Worm (Caenorhabditis elegans) whole organism, L4 larva: ENCODE results near the gene str-187.
A peak's percentile ranks its signal among the peaks of the same experiment; 100 is the strongest.

Source experiments
- F44E2.7 ChIP-seq: fragments of 200-800 bp; sonication (Bioruptor generic); IDR thresholded peaks from 2 replicates; pipeline ENCODE4 v2.1.2; 2022; ENCODE audit warnings: missing genetic modification characterization, missing compliant biosample characterization
- T20F7.1 ChIP-seq: fragments of 200-800 bp; sonication (Bioruptor generic); optimal IDR thresholded peaks from 2 replicates; lab custom pipeline; 2018; ENCODE audit warnings: mild to moderate bottlenecking, missing genetic modification characterization, missing compliant biosample characterization
- aha-1 ChIP-seq: fragments of 150-350 bp; peaks from one replicate; lab custom pipeline; 2014; ENCODE audit warnings: missing biosample characterization, missing genetic modification characterization
- aly-2 ChIP-seq: sonication (generic microtip); optimal IDR thresholded peaks from 2 replicates; lab custom pipeline; 2018; ENCODE audit warnings: missing biosample characterization, missing genetic modification characterization
- ama-1 ChIP-seq: fragments of 150-350 bp; optimal IDR thresholded peaks from 2 replicates; lab custom pipeline; 2014; ENCODE audit warnings: inconsistent platforms, mixed read lengths
- ceh-62 ChIP-seq: sonication (generic microtip); optimal IDR thresholded peaks from 2 replicates; lab custom pipeline; 2017; ENCODE audit warnings: missing biosample characterization, missing genetic modification characterization
- ces-1 ChIP-seq: fragments of 150-350 bp; sonication (generic microtip); optimal IDR thresholded peaks from 4 replicates; lab custom pipeline; 2014; ENCODE audit warnings: missing biosample characterization, missing genetic modification reagents, missing genetic modification characterization
- cey-2 ChIP-seq: sonication (generic microtip); optimal IDR thresholded peaks from 3 replicates; lab custom pipeline; 2017; ENCODE audit warnings: missing genetic modification characterization, mild to moderate bottlenecking, missing compliant biosample characterization, antibody characterized with exemption, borderline replicate concordance; ENCODE audit not compliant: insufficient read depth
- ctbp-1 ChIP-seq: fragments of 200-800 bp; sonication (Bioruptor generic); IDR thresholded peaks from 2 replicates; pipeline ENCODE4 v1.3.6; 2022; ENCODE audit warnings: missing genetic modification reagents, missing genetic modification characterization, missing compliant biosample characterization
- daf-8 ChIP-seq: fragments of 200-800 bp; sonication (Bioruptor generic); IDR thresholded peaks from 2 replicates; pipeline ENCODE4 v1.3.6; 2022; ENCODE audit warnings: missing genetic modification characterization, missing compliant biosample characterization
- dmd-6 ChIP-seq: fragments of 200-800 bp; sonication (Bioruptor generic); IDR thresholded peaks from 2 replicates; pipeline ENCODE4 v1.3.6; 2022; ENCODE audit warnings: missing genetic modification reagents, missing genetic modification characterization, missing compliant biosample characterization
- dmd-8 ChIP-seq: fragments of 200-800 bp; sonication (Bioruptor generic); IDR thresholded peaks from 2 replicates; pipeline ENCODE4 v1.3.6; 2022; ENCODE audit warnings: missing genetic modification characterization, missing compliant biosample characterization
- fkh-10 ChIP-seq: fragments of 150-350 bp; optimal IDR thresholded peaks from 2 replicates; lab custom pipeline; 2014; ENCODE audit warnings: missing biosample characterization, missing genetic modification reagents, missing genetic modification characterization
- fos-1 ChIP-seq: fragments of 150-350 bp; optimal IDR thresholded peaks from 2 replicates; lab custom pipeline; 2014; ENCODE audit warnings: missing biosample characterization, missing genetic modification characterization
- hlh-11 ChIP-seq: fragments of 200-800 bp; sonication (Bioruptor generic); optimal IDR thresholded peaks from 2 replicates; lab custom pipeline; 2018; ENCODE audit warnings: mild to moderate bottlenecking, missing genetic modification characterization, missing compliant biosample characterization
- hmg-1.1 ChIP-seq: fragments of 200-800 bp; sonication (Bioruptor generic); IDR thresholded peaks from 2 replicates; pipeline ENCODE4 v1.3.6; 2022; ENCODE audit warnings: missing genetic modification reagents, missing genetic modification characterization, missing compliant biosample characterization
- jun-1 ChIP-seq: fragments of 150-350 bp; optimal IDR thresholded peaks from 2 replicates; lab custom pipeline; 2014; ENCODE audit warnings: missing biosample characterization, missing genetic modification reagents, missing genetic modification characterization
- lim-7 ChIP-seq: fragments of 200-800 bp; sonication (Bioruptor generic); IDR thresholded peaks from 2 replicates; pipeline ENCODE4 v1.3.6; 2022; ENCODE audit warnings: missing genetic modification characterization, missing compliant biosample characterization
- lin-13 ChIP-seq: fragments of 150-350 bp; optimal IDR thresholded peaks from 2 replicates; lab custom pipeline; 2014; ENCODE audit warnings: missing biosample characterization, missing genetic modification reagents, missing genetic modification characterization
- lin-15B ChIP-seq: fragments of 150-350 bp; sonication (generic microtip); optimal IDR thresholded peaks from 3 replicates; lab custom pipeline; 2014; ENCODE audit warnings: missing biosample characterization, missing genetic modification characterization
- lin-29 ChIP-seq: fragments of 200-800 bp; sonication (Bioruptor generic); IDR thresholded peaks from 2 replicates; pipeline ENCODE4 v1.3.6; 2022; ENCODE audit warnings: missing genetic modification reagents, missing genetic modification characterization, missing compliant biosample characterization
- lir-3 ChIP-seq: sonication (generic microtip); optimal IDR thresholded peaks from 2 replicates; lab custom pipeline; 2016; ENCODE audit warnings: mild to moderate bottlenecking, missing genetic modification characterization, missing compliant biosample characterization
- madf-9 ChIP-seq: fragments of 200-800 bp; sonication (Bioruptor generic); conservative IDR thresholded peaks from 2 replicates; pipeline ENCODE4 v1.3.6; 2022; ENCODE audit warnings: missing genetic modification reagents, missing genetic modification characterization, missing compliant biosample characterization
- mdl-1 ChIP-seq, 2 experiments: fragments of 150-350 bp in 1 of 2; sonication (generic microtip) in 1 of 2; optimal IDR thresholded peaks; 2 replicates each; lab custom pipeline; 2014 to 2017; ENCODE audit warnings: missing biosample characterization in 2 of 2, missing genetic modification characterization in 2 of 2
- mes-2 ChIP-seq: sonication (generic microtip); optimal IDR thresholded peaks from 2 replicates; lab custom pipeline; 2016; ENCODE audit warnings: missing genotype, mild to moderate bottlenecking, missing genetic modification characterization, missing compliant biosample characterization; ENCODE audit not compliant: poor library complexity, severe bottlenecking
- mxl-3 ChIP-seq: fragments of 200-800 bp; sonication (Bioruptor generic); optimal IDR thresholded peaks from 2 replicates; lab custom pipeline; 2018; ENCODE audit warnings: mild to moderate bottlenecking, missing genetic modification characterization, missing compliant biosample characterization
- nhr-10 ChIP-seq: fragments of 150-350 bp; optimal IDR thresholded peaks from 2 replicates; lab custom pipeline; 2014; ENCODE audit warnings: missing biosample characterization, missing genetic modification characterization
- nhr-11 ChIP-seq: fragments of 150-350 bp; optimal IDR thresholded peaks from 2 replicates; lab custom pipeline; 2014; ENCODE audit warnings: missing biosample characterization, missing genetic modification characterization
- nhr-111 ChIP-seq: fragments of 200-800 bp; sonication (Bioruptor generic); optimal IDR thresholded peaks from 2 replicates; lab custom pipeline; 2018; ENCODE audit warnings: mild to moderate bottlenecking, missing genetic modification characterization, missing compliant biosample characterization
- nhr-237 ChIP-seq: sonication (generic microtip); optimal IDR thresholded peaks from 2 replicates; lab custom pipeline; 2017; ENCODE audit warnings: missing biosample characterization, missing genetic modification characterization
- nhr-28 ChIP-seq: fragments of 150-350 bp; optimal IDR thresholded peaks from 2 replicates; lab custom pipeline; 2014; ENCODE audit warnings: missing biosample characterization, missing genetic modification characterization
- nhr-42 ChIP-seq: fragments of 200-800 bp; sonication (Bioruptor generic); IDR thresholded peaks from 2 replicates; pipeline ENCODE4 v1.3.6; 2022; ENCODE audit warnings: missing genetic modification characterization, missing compliant biosample characterization
- php-3 ChIP-seq: fragments of 200-800 bp; sonication (Bioruptor generic); IDR thresholded peaks from 2 replicates; pipeline ENCODE4 v1.3.6; 2022; ENCODE audit warnings: missing genetic modification reagents, missing genetic modification characterization, missing compliant biosample characterization
- snpc-1.2 ChIP-seq: fragments of 200-800 bp; sonication (Bioruptor generic); IDR thresholded peaks from 2 replicates; pipeline ENCODE4 v1.3.6; 2022; ENCODE audit warnings: missing genetic modification reagents, missing genetic modification characterization, missing compliant biosample characterization
- unc-62 ChIP-seq, 3 experiments: fragments of 150-350 bp in 1 of 3; sonication (generic microtip); optimal IDR thresholded peaks in 2 of 3; peaks in 1 of 3; 1 replicate in 1 of 3; 2 replicates in 2 of 3; lab custom pipeline; 2014 to 2017; ENCODE audit warnings: missing biosample characterization in 3 of 3, missing genetic modification characterization in 3 of 3, missing genetic modification reagents in 3 of 3, missing genotype in 1 of 3
- zfp-2 ChIP-seq: sonication (generic microtip); optimal IDR thresholded peaks from 2 replicates; lab custom pipeline; 2016; ENCODE audit warnings: mild to moderate bottlenecking, missing genetic modification characterization, missing compliant biosample characterization
- zfp-3 ChIP-seq: fragments of 200-800 bp; sonication (Bioruptor generic); conservative IDR thresholded peaks from 2 replicates; pipeline ENCODE4 v1.3.6; 2022; ENCODE audit warnings: missing genetic modification reagents, missing genetic modification characterization, missing compliant biosample characterization
- zip-11 ChIP-seq: fragments of 200-800 bp; sonication (Bioruptor generic); IDR thresholded peaks from 2 replicates; pipeline ENCODE4 v1.3.6; 2022; ENCODE audit warnings: missing genetic modification characterization, missing compliant biosample characterization
- ztf-11 ChIP-seq: fragments of 150-350 bp; optimal IDR thresholded peaks from 2 replicates; lab custom pipeline; 2014; ENCODE audit warnings: missing biosample characterization, missing genetic modification characterization

Gene str-187

ce11 chrIV:17263714-17264113, 1.7 kb upstream of the str-187 start (continued):
- TF ChIP-seq lir-3 (tag; lab: Kevin White, UChicago): no peak
- TF ChIP-seq cey-2: no peak
- TF ChIP-seq hlh-11 (tag; lab: Kevin White, UChicago): peak; percentile 92
- no peak for TF ChIP-seq hmg-1.1 (GFP tag; lab: Robert Waterston, UW)
- TF ChIP-seq mes-2 (tag; lab: Kevin White, UChicago): peak; percentile 24
- peak; percentile 0 for TF ChIP-seq lin-13 (GFP tag; lab: Kevin White, UChicago)
- TF ChIP-seq ctbp-1 (GFP tag; lab: Robert Waterston, UW): no peak
- TF ChIP-seq nhr-10 (tag; lab: Kevin White, UChicago): no peak
- TF ChIP-seq dmd-6 (GFP tag; lab: Robert Waterston, UW): peak; percentile 91
- no peak for TF ChIP-seq F44E2.7 (GFP tag; lab: Robert Waterston, UW)
- TF ChIP-seq lin-15B (tag; lab: Kevin White, UChicago): no peak
- TF ChIP-seq nhr-28 (tag; lab: Kevin White, UChicago): peak; percentile 92
- TF ChIP-seq snpc-1.2 (GFP tag; lab: Robert Waterston, UW): no peak
- TF ChIP-seq zip-11 (GFP tag; lab: Robert Waterston, UW): no peak
- TF ChIP-seq madf-9 (GFP tag; lab: Robert Waterston, UW): no peak
- TF ChIP-seq dmd-8: no peak
- no peak for TF ChIP-seq nhr-111 (GFP tag; lab: Kevin White, UChicago)
- TF ChIP-seq ceh-62 (tag; lab: Kevin White, UChicago): no peak
- no peak for TF ChIP-seq lin-29 (GFP tag; lab: Robert Waterston, UW)
- peak; percentile 94 for TF ChIP-seq mxl-3
- TF ChIP-seq fkh-10 (GFP tag; lab: Kevin White, UChicago): no peak
- no peak for TF ChIP-seq ztf-11 (tag; lab: Kevin White, UChicago)
- no peak for TF ChIP-seq nhr-237 (tag; lab: Kevin White, UChicago)
- TF ChIP-seq unc-62 (GFP tag; optimal IDR thresholded peaks at IDR 0.05 in 1 of 2; lab: Kevin White, UChicago): peak in 1 of 2 experiments; percentile 22
- no peak for TF ChIP-seq unc-62 (tag; optimal IDR thresholded peaks at IDR 0.05; lab: Kevin White, UChicago)
- no peak for TF ChIP-seq jun-1 (tag; lab: Kevin White, UChicago)
- TF ChIP-seq php-3 (GFP tag; lab: Robert Waterston, UW): no peak
- TF ChIP-seq zfp-2 (tag; lab: Kevin White, UChicago): no peak
- no peak for TF ChIP-seq lim-7 (GFP tag; lab: Robert Waterston, UW)

ce11 chrIV:17264714-17265113, 665 bp upstream of the str-187 start, which contains the start of gene F26D10.13:
F26D10.13 (minus strand) TSS chrIV:17264814.
- TF ChIP-seq zfp-3: no peak
- no peak for TF ChIP-seq ces-1 (GFP tag; lab: Kevin White, UChicago)
- TF ChIP-seq mxl-3: no peak
- TF ChIP-seq nhr-237 (tag; lab: Kevin White, UChicago): no peak
- no peak for TF ChIP-seq ceh-62 (tag; lab: Kevin White, UChicago)
- TF ChIP-seq ctbp-1 (GFP tag; lab: Robert Waterston, UW): no peak
- TF ChIP-seq T20F7.1: no peak
- TF ChIP-seq aly-2 (tag; lab: Kevin White, UChicago): no peak
- no peak for TF ChIP-seq fkh-10 (GFP tag; lab: Kevin White, UChicago)
- TF ChIP-seq nhr-42: no peak
- TF ChIP-seq daf-8 (GFP tag; lab: Robert Waterston, UW): no peak
- no peak for TF ChIP-seq fos-1 (tag; lab: Kevin White, UChicago)
- no peak for TF ChIP-seq lir-3 (tag; lab: Kevin White, UChicago)

ce11 chrIV:17265716-17266115, 337 bp downstream of the str-187 start:
- no peak for TF ChIP-seq zfp-2 (tag; lab: Kevin White, UChicago)
- TF ChIP-seq fkh-10 (GFP tag; lab: Kevin White, UChicago): no peak
- peak; percentile 96 for TF ChIP-seq aha-1 (tag; lab: Kevin White, UChicago)
- no peak for TF ChIP-seq ama-1 (lab: Kevin White, UChicago)
- no peak for TF ChIP-seq nhr-11 (tag; lab: Kevin White, UChicago)
- no peak for TF ChIP-seq mdl-1 (tag; optimal IDR thresholded peaks at IDR 0.05; lab: Kevin White, UChicago)
- no peak for TF ChIP-seq aly-2 (tag; lab: Kevin White, UChicago)
